Fruit fly (Drosophila melanogaster) Kc167 (cell line): ENCODE data around the gene CG45045.

Experiments used
- Sin3A ChIP-seq: fragments of >200 bp; optimal IDR thresholded peaks from 2 replicates; lab custom pipeline; 2018; ENCODE audit warnings: missing external identifiers
- h ChIP-seq: fragments of >200 bp; optimal IDR thresholded peaks from 3 replicates; lab custom pipeline; 2018; ENCODE audit warnings: missing external identifiers
- insv ChIP-seq: fragments of >200 bp; optimal IDR thresholded peaks from 3 replicates; lab custom pipeline; 2018; ENCODE audit warnings: missing external identifiers
- psq ChIP-seq: fragments of >200 bp; optimal IDR thresholded peaks from 2 replicates; lab custom pipeline; 2017; ENCODE audit warnings: missing external identifiers

DNA sequence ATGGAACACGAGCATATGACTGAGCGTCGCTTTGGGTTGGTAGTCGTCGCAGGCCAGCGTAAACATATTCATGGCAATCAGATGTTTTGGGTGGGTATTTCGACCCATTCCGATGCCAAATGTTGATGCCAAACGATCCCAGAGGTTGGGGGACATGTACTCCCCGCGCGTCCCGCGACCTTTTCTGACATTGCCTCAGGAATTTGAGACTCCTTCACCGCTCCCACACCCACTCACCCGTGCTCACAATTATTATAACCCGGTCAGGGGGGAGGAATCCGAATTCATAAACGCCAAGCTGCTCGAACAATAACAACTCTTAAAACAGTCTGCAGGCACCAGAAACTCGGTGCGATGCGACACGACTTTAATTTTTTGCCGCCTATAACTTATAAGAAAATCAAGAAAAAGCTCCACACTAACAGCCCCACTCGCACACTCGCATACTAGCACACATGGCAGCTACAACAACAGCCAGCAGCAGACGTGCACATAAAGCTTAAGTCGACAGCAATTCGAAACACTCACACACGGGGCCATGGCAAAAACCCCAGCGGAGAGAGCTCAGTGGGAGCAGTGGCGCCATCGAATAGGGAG lies 32.6 kb downstream of the CG45045 start:
- TF ChIP-seq Sin3A (lab: Kevin White, UChicago) (no peak), psq (lab: Kevin White, UChicago) (no peak), insv (lab: Kevin White, UChicago) (no peak), h (lab: Kevin White, UChicago) (no peak)
